Fruit fly (Drosophila melanogaster) Kc167 (cell line): ENCODE data around the gene phol.

Experiments used
- Sin3A ChIP-seq: fragments of >200 bp; optimal IDR thresholded peaks from 2 replicates; lab custom pipeline; 2018; ENCODE audit warnings: missing external identifiers
- psq ChIP-seq: fragments of >200 bp; optimal IDR thresholded peaks from 2 replicates; lab custom pipeline; 2017; ENCODE audit warnings: missing external identifiers

- no peak for TF ChIP-seq Sin3A (lab: Kevin White, UChicago)
- no peak for TF ChIP-seq psq (lab: Kevin White, UChicago)
Observed at dm6 chr3L:9432810-9433587, 23.1 kb downstream of the phol start.
